Fruit fly (Drosophila melanogaster) whole organism, embryonic: ENCODE data around the gene Syx1A.
A peak's percentile ranks its signal among the peaks of the same experiment; 100 is the strongest.

ENCODE experiments used
- Atf3 ChIP-seq: fragments of 200-800 bp; sonication (Bioruptor generic); optimal IDR thresholded peaks from 3 replicates; lab custom pipeline; 2016; ENCODE audit warnings: missing biosample characterization, missing genetic modification characterization
- BEAF-32 ChIP-seq: fragments of 200-800 bp; sonication (Bioruptor generic); optimal IDR thresholded peaks from 3 replicates; lab custom pipeline; 2017; ENCODE audit warnings: missing biosample characterization, missing genetic modification characterization, mild to moderate bottlenecking, moderate library complexity, missing genetic modification reagents
- CG10267 ChIP-seq: fragments of 200-800 bp; sonication (Bioruptor generic); optimal IDR thresholded peaks from 2 replicates; lab custom pipeline; 2018; ENCODE audit warnings: missing biosample characterization, mild to moderate bottlenecking, missing genetic modification characterization, moderate library complexity
- CG10274 ChIP-seq: fragments of 200-800 bp; sonication (Bioruptor generic); optimal IDR thresholded peaks from 3 replicates; lab custom pipeline; 2017; ENCODE audit warnings: missing biosample characterization, mild to moderate bottlenecking, missing genetic modification characterization
- CG13287 ChIP-seq: fragments of 200-800 bp; sonication (Bioruptor generic); IDR thresholded peaks from 2 replicates; pipeline ENCODE4 v1.3.6; 2022; ENCODE audit warnings: missing biosample characterization, missing genetic modification characterization; ENCODE audit not compliant: partially characterized antibody
- CG14710 ChIP-seq: fragments of 200-800 bp; sonication (Bioruptor generic); optimal IDR thresholded peaks from 3 replicates; lab custom pipeline; 2019; ENCODE audit warnings: missing biosample characterization, mild to moderate bottlenecking, missing genetic modification characterization, moderate library complexity
- CG15011 ChIP-seq: fragments of 200-800 bp; sonication (Bioruptor generic); optimal IDR thresholded peaks from 3 replicates; lab custom pipeline; 2018; ENCODE audit warnings: missing biosample characterization, mild to moderate bottlenecking, missing genetic modification characterization
- CG15479 ChIP-seq: fragments of 200-800 bp; sonication (Bioruptor generic); optimal IDR thresholded peaks from 3 replicates; lab custom pipeline; 2019; ENCODE audit warnings: missing biosample characterization, mild to moderate bottlenecking, missing genetic modification characterization, moderate library complexity
- CG15514 ChIP-seq: fragments of 200-800 bp; sonication (Bioruptor generic); optimal IDR thresholded peaks from 3 replicates; lab custom pipeline; 2017; ENCODE audit warnings: missing biosample characterization, missing genetic modification characterization, mild to moderate bottlenecking, moderate library complexity, missing genetic modification reagents
- CG15601 ChIP-seq: fragments of 200-800 bp; sonication (Bioruptor generic); optimal IDR thresholded peaks from 3 replicates; lab custom pipeline; 2019; ENCODE audit warnings: missing biosample characterization, mild to moderate bottlenecking, missing genetic modification characterization, moderate library complexity
- CG16815 ChIP-seq: fragments of 200-800 bp; sonication (Bioruptor generic); optimal IDR thresholded peaks from 3 replicates; lab custom pipeline; 2017; ENCODE audit warnings: missing biosample characterization, mild to moderate bottlenecking, missing genetic modification characterization
- CG17186 ChIP-seq: fragments of 200-800 bp; sonication (Bioruptor generic); optimal IDR thresholded peaks from 3 replicates; lab custom pipeline; 2017; ENCODE audit warnings: missing biosample characterization, missing genetic modification reagents, missing genetic modification characterization
- CG17385 ChIP-seq: fragments of 200-800 bp; sonication (Bioruptor generic); optimal IDR thresholded peaks from 3 replicates; lab custom pipeline; 2018; ENCODE audit warnings: missing biosample characterization, mild to moderate bottlenecking, missing genetic modification characterization
- CG17568 ChIP-seq: fragments of 200-800 bp; sonication (Bioruptor generic); optimal IDR thresholded peaks from 2 replicates; lab custom pipeline; 2018; ENCODE audit warnings: missing biosample characterization, mild to moderate bottlenecking, missing genetic modification characterization, moderate library complexity
- CG18262 ChIP-seq: fragments of 200-800 bp; optimal IDR thresholded peaks from 3 replicates; lab custom pipeline; 2019; ENCODE audit warnings: missing biosample characterization, mild to moderate bottlenecking, missing genetic modification characterization, moderate library complexity
- CG34224 ChIP-seq: fragments of 200-800 bp; sonication (Bioruptor generic); IDR thresholded peaks from 3 replicates; pipeline ENCODE4 v1.3.6; 2022; ENCODE audit warnings: missing biosample characterization, missing genetic modification characterization; ENCODE audit not compliant: partially characterized antibody
- CG3838 ChIP-seq: fragments of 200-800 bp; sonication (Bioruptor generic); optimal IDR thresholded peaks from 3 replicates; lab custom pipeline; 2016; ENCODE audit warnings: missing biosample characterization, missing genetic modification characterization
- CG4617 ChIP-seq: fragments of 200-800 bp; sonication (Bioruptor generic); optimal IDR thresholded peaks from 3 replicates; lab custom pipeline; 2016; ENCODE audit warnings: missing biosample characterization, missing genetic modification characterization, borderline replicate concordance
- CG7963 ChIP-seq: fragments of 200-800 bp; sonication (Bioruptor generic); IDR thresholded peaks from 3 replicates; pipeline ENCODE4 v1.3.6; 2022; ENCODE audit warnings: missing biosample characterization, missing genetic modification characterization; ENCODE audit not compliant: partially characterized antibody
- CG9215 ChIP-seq: fragments of 200-800 bp; sonication (Bioruptor generic); IDR thresholded peaks from 2 replicates; pipeline ENCODE4 v1.3.6; 2022; ENCODE audit warnings: missing biosample characterization, missing genetic modification characterization
- CTCF ChIP-seq: fragments of 200-800 bp; sonication (Bioruptor generic); optimal IDR thresholded peaks from 2 replicates; lab custom pipeline; 2017; ENCODE audit warnings: missing biosample characterization, mild to moderate bottlenecking, missing genetic modification characterization, moderate library complexity
- Dref ChIP-seq: fragments of 200-800 bp; sonication (Bioruptor generic); IDR thresholded peaks from 2 replicates; pipeline ENCODE4 v1.3.6; 2022; ENCODE audit warnings: missing biosample characterization, missing genetic modification characterization
- HHEX ChIP-seq: fragments of 200-800 bp; sonication (Bioruptor generic); optimal IDR thresholded peaks from 3 replicates; lab custom pipeline; 2017; ENCODE audit warnings: missing biosample characterization, mild to moderate bottlenecking, missing genetic modification characterization, missing genetic modification reagents
- Hsf ChIP-seq: fragments of 200-800 bp; sonication (Bioruptor generic); optimal IDR thresholded peaks from 3 replicates; lab custom pipeline; 2016; ENCODE audit warnings: missing biosample characterization, missing genetic modification characterization
- Lhr ChIP-seq: fragments of 200-800 bp; sonication (Bioruptor generic); optimal IDR thresholded peaks from 3 replicates; lab custom pipeline; 2017; ENCODE audit warnings: mild to moderate bottlenecking, missing biosample characterization, missing genetic modification reagents, missing genetic modification characterization
- MBD-R2 ChIP-seq: fragments of 200-800 bp; sonication (Bioruptor generic); IDR thresholded peaks from 2 replicates; pipeline ENCODE4 v1.3.6; 2022; ENCODE audit warnings: missing biosample characterization, missing genetic modification characterization
- MESR4 ChIP-seq: fragments of 200-800 bp; sonication (Bioruptor generic); optimal IDR thresholded peaks from 2 replicates; lab custom pipeline; 2018; ENCODE audit warnings: missing biosample characterization, mild to moderate bottlenecking, missing genetic modification characterization, moderate library complexity
- MTF-1 ChIP-seq: fragments of 200-800 bp; sonication (Bioruptor generic); optimal IDR thresholded peaks from 2 replicates; lab custom pipeline; 2018; ENCODE audit warnings: missing biosample characterization, mild to moderate bottlenecking, missing genetic modification characterization, borderline replicate concordance
- Med ChIP-seq: fragments of 200-800 bp; sonication (Bioruptor generic); peaks from one replicate; lab custom pipeline; 2016; ENCODE audit warnings: missing biosample characterization, missing genetic modification characterization, mild to moderate bottlenecking, inconsistent platforms, moderate library complexity
- Myb ChIP-seq: fragments of 200-800 bp; sonication (Bioruptor generic); optimal IDR thresholded peaks from 2 replicates; lab custom pipeline; 2016; ENCODE audit warnings: missing biosample characterization, missing genetic modification characterization
- Nf-YB ChIP-seq: fragments of 200-800 bp; sonication (Bioruptor generic); optimal IDR thresholded peaks from 3 replicates; lab custom pipeline; 2019; ENCODE audit warnings: missing biosample characterization, mild to moderate bottlenecking, missing genetic modification characterization, moderate library complexity
- Pdp1 ChIP-seq, 2 experiments: fragments of 200-800 bp; sonication (Bioruptor generic); optimal IDR thresholded peaks; 3 replicates each; lab custom pipeline; 2016; ENCODE audit warnings: missing biosample characterization in 2 of 2, missing genetic modification characterization in 2 of 2, mild to moderate bottlenecking in 1 of 2, moderate library complexity in 1 of 2
- Poxn ChIP-seq: fragments of 200-800 bp; sonication (Bioruptor generic); IDR thresholded peaks from 2 replicates; pipeline ENCODE4 v1.3.6; 2022; ENCODE audit warnings: missing biosample characterization, missing genetic modification characterization
- Scr ChIP-seq: fragments of 200-800 bp; sonication (Bioruptor generic); IDR thresholded peaks from 2 replicates; pipeline ENCODE4 v1.3.6; 2022; ENCODE audit warnings: missing biosample characterization, missing genetic modification characterization; ENCODE audit not compliant: partially characterized antibody
- Sox100B ChIP-seq: fragments of 200-800 bp; sonication (Bioruptor generic); optimal IDR thresholded peaks from 3 replicates; lab custom pipeline; 2018; ENCODE audit warnings: missing biosample characterization, mild to moderate bottlenecking, missing genetic modification characterization
- Spps ChIP-seq: fragments of 200-800 bp; sonication (Bioruptor generic); optimal IDR thresholded peaks from 2 replicates; lab custom pipeline; 2018; ENCODE audit warnings: missing biosample characterization, mild to moderate bottlenecking, missing genetic modification characterization
- Sry-δ ChIP-seq: fragments of 200-800 bp; sonication (Bioruptor generic); optimal IDR thresholded peaks from 2 replicates; lab custom pipeline; 2016; ENCODE audit warnings: missing biosample characterization, missing genetic modification characterization
- Xrp1 ChIP-seq: fragments of 200-800 bp; sonication (Bioruptor generic); IDR thresholded peaks from 2 replicates; pipeline ENCODE4 v1.3.6; 2022; ENCODE audit warnings: missing biosample characterization, missing genetic modification characterization
- bigmax ChIP-seq: fragments of 200-800 bp; sonication (Bioruptor generic); optimal IDR thresholded peaks from 2 replicates; lab custom pipeline; 2018; ENCODE audit warnings: missing biosample characterization, mild to moderate bottlenecking, missing genetic modification characterization
- hkb ChIP-seq, 2 experiments: fragments of 200-800 bp in 1 of 2; fragments of >200 bp in 1 of 2; sonication (Bioruptor generic) in 1 of 2; IDR thresholded peaks in 1 of 2; optimal IDR thresholded peaks in 1 of 2; 2 replicates each; pipeline versions ENCODE4 v1.3.6 to Lab custom; 2017 to 2022; ENCODE audit warnings: missing biosample characterization in 1 of 2, missing genetic modification characterization in 1 of 2
- lbe ChIP-seq: fragments of 200-800 bp; sonication (Bioruptor generic); optimal IDR thresholded peaks from 2 replicates; lab custom pipeline; 2016; ENCODE audit warnings: missing biosample characterization, mild to moderate bottlenecking, missing genetic modification characterization
- phol ChIP-seq: fragments of 200-800 bp; sonication (Bioruptor generic); optimal IDR thresholded peaks from 3 replicates; lab custom pipeline; 2018; ENCODE audit warnings: missing biosample characterization, mild to moderate bottlenecking, missing genetic modification characterization, moderate library complexity
- pzg ChIP-seq: fragments of 200-800 bp; sonication (Bioruptor generic); optimal IDR thresholded peaks from 3 replicates; lab custom pipeline; 2018; ENCODE audit warnings: missing biosample characterization, mild to moderate bottlenecking, missing genetic modification characterization, moderate library complexity
- rib ChIP-seq: fragments of 200-800 bp; sonication (Bioruptor generic); IDR thresholded peaks from 2 replicates; pipeline ENCODE4 v1.3.6; 2022; ENCODE audit warnings: missing biosample characterization, missing genetic modification characterization
- row ChIP-seq: fragments of 200-800 bp; sonication (Bioruptor generic); IDR thresholded peaks from 3 replicates; pipeline ENCODE4 v1.3.6; 2022; ENCODE audit warnings: missing biosample characterization, missing genetic modification characterization
- scrt ChIP-seq: fragments of 200-800 bp; sonication (Bioruptor generic); optimal IDR thresholded peaks from 2 replicates; lab custom pipeline; 2018; ENCODE audit warnings: missing biosample characterization, mild to moderate bottlenecking, missing genetic modification characterization, moderate library complexity
- trem ChIP-seq: fragments of 200-800 bp; optimal IDR thresholded peaks from 3 replicates; lab custom pipeline; 2019; ENCODE audit warnings: missing biosample characterization, mild to moderate bottlenecking, missing genetic modification characterization, moderate library complexity
- wek ChIP-seq: fragments of 200-800 bp; sonication (Bioruptor generic); optimal IDR thresholded peaks from 3 replicates; lab custom pipeline; 2018; ENCODE audit warnings: missing biosample characterization, mild to moderate bottlenecking, missing genetic modification characterization, moderate library complexity

The Syx1A gene

DNA sequence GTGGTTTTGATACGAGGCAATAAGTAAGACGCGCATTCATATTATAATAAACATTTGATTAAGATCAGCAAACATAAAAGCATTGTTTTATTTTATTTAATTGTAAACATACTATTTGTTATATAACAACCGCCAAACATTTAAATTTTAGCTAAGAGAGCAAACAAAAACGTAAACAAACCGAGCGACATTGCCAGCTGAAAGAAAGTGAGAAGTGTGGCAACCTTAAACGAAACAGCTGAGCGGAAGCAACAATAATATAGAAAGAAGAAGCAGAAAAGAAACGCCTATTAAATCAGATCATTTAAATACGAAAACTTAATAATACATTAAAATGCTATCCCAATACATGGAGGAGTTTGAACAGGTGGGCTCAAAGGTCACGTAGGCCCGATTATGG is 29.0 kb upstream of the Syx1A start, which contains the start of gene Sec10 (continued):
- no peak for TF ChIP-seq Atf3 (GFP tag; lab: Kevin White, UChicago)
- TF ChIP-seq CG10267 (tag; lab: Kevin White, UChicago), result peak; percentile 47
- TF ChIP-seq CG18262 (tag; lab: Kevin White, UChicago), result no peak
- peak; percentile 62 for TF ChIP-seq wek (GFP tag; lab: Kevin White, UChicago)
- TF ChIP-seq Spps (tag; lab: Kevin White, UChicago), result no peak
- no peak for TF ChIP-seq Scr (GFP tag; lab: Robert Waterston, UW)
- no peak for TF ChIP-seq HHEX
- no peak for TF ChIP-seq CG15011 (GFP tag; lab: Kevin White, UChicago)
- TF ChIP-seq MBD-R2 (GFP tag; lab: Robert Waterston, UW), result peak; percentile 96
- peak; percentile 14 for TF ChIP-seq Sry-δ
- TF ChIP-seq CTCF (GFP tag; lab: Kevin White, UChicago), result peak; percentile 32
- TF ChIP-seq pzg (GFP tag; lab: Kevin White, UChicago), result peak; percentile 65
- TF ChIP-seq CG3838 (GFP tag; lab: Kevin White, UChicago), result peak; percentile 99
- peak; percentile 3 for TF ChIP-seq Hsf
- TF ChIP-seq CG4617, result peak; percentile 43
- TF ChIP-seq CG15479 (GFP tag; lab: Kevin White, UChicago), result no peak
- peak; percentile 67 for TF ChIP-seq Med (GFP tag; lab: Kevin White, UChicago)
- TF ChIP-seq CG17186 (GFP tag; lab: Kevin White, UChicago), result peak; percentile 59
- no peak for TF ChIP-seq Poxn
- 0 out of 2 replicates have a peak, but pooled peaks have one; percentile 21 for TF ChIP-seq rib
- TF ChIP-seq lbe (GFP tag; lab: Kevin White, UChicago), result peak; percentile 55
- TF ChIP-seq CG16815 (GFP tag; lab: Kevin White, UChicago), result no peak
- peak; percentile 97 for TF ChIP-seq CG17385 (GFP tag; lab: Kevin White, UChicago)
- no peak for TF ChIP-seq Xrp1
- peak; percentile 94 for TF ChIP-seq CG9215 (GFP tag; lab: Robert Waterston, UW)
- peak; percentile 55 for TF ChIP-seq MESR4 (GFP tag; lab: Kevin White, UChicago)
- TF ChIP-seq Nf-YB (GFP tag; lab: Kevin White, UChicago), result peak; percentile 6
- TF ChIP-seq CG10274, result no peak
- TF ChIP-seq Pdp1 (GFP tag; optimal IDR thresholded peaks at IDR 0.05; lab: Kevin White, UChicago), result peak in 1 of 2 experiments; percentile 99
- TF ChIP-seq row (GFP tag; lab: Robert Waterston, UW), result no peak
- TF ChIP-seq bigmax, result peak; percentile 36
- TF ChIP-seq hkb (optimal IDR thresholded peaks at IDR 0.05; lab: Kevin White, UChicago), result no peak
- peak; percentile 41; the same call in 1 of the 2 replicates for TF ChIP-seq hkb (GFP tag; IDR thresholded peaks at IDR 0.05; lab: Robert Waterston, UW)
- TF ChIP-seq CG7963, result 0 out of 3 replicates have a peak, but pooled peaks have one; percentile 4
- TF ChIP-seq CG17568 (GFP tag; lab: Kevin White, UChicago), result no peak
- peak; percentile 85 for TF ChIP-seq scrt (GFP tag; lab: Kevin White, UChicago)
- TF ChIP-seq trem (tag; lab: Kevin White, UChicago), result peak; percentile 81
- peak; percentile 30 for TF ChIP-seq Lhr (GFP tag; lab: Kevin White, UChicago)
- TF ChIP-seq CG15514 (GFP tag; lab: Kevin White, UChicago), result peak; percentile 17
- TF ChIP-seq phol (tag; lab: Kevin White, UChicago), result peak; percentile 7
- no peak for TF ChIP-seq Sox100B
- peak; percentile 23 for TF ChIP-seq Myb
- TF ChIP-seq CG13287, result peak; percentile 56
- TF ChIP-seq CG14710 (tag; lab: Kevin White, UChicago), result peak; percentile 34
- no peak for TF ChIP-seq CG15601
- peak; percentile 9 for TF ChIP-seq MTF-1 (GFP tag; lab: Kevin White, UChicago)
- peak; percentile 41 for TF ChIP-seq Dref (GFP tag; lab: Robert Waterston, UW)
- peak; percentile 32 for TF ChIP-seq BEAF-32 (GFP tag; lab: Kevin White, UChicago)
- TF ChIP-seq CG34224 (GFP tag; lab: Robert Waterston, UW), result 0 out of 3 replicates have a peak, but pooled peaks have one; percentile 25
